Fruit fly (Drosophila melanogaster) whole organism, embryonic: ENCODE data around the gene Takl2.

Experiments used
- Atf3 ChIP-seq: fragments of 200-800 bp; sonication (Bioruptor generic); optimal IDR thresholded peaks from 3 replicates; lab custom pipeline; 2016; ENCODE audit warnings: missing biosample characterization, missing genetic modification characterization
- CG11504 ChIP-seq: fragments of 200-800 bp; sonication (Bioruptor generic); optimal IDR thresholded peaks from 3 replicates; lab custom pipeline; 2019; ENCODE audit warnings: missing biosample characterization, mild to moderate bottlenecking, missing genetic modification characterization, moderate library complexity
- CG12071 ChIP-seq: fragments of 200-800 bp; sonication (Bioruptor generic); optimal IDR thresholded peaks from 3 replicates; lab custom pipeline; 2018; ENCODE audit warnings: missing biosample characterization, mild to moderate bottlenecking, missing genetic modification characterization
- CG12155 ChIP-seq: fragments of 200-800 bp; sonication (Bioruptor generic); optimal IDR thresholded peaks from 3 replicates; lab custom pipeline; 2016; ENCODE audit warnings: missing biosample characterization, missing genetic modification characterization
- CG1233 ChIP-seq: fragments of 200-800 bp; sonication (Bioruptor generic); optimal IDR thresholded peaks from 4 replicates; lab custom pipeline; 2018; ENCODE audit warnings: missing biosample characterization, mild to moderate bottlenecking, missing genetic modification characterization
- CG12769 ChIP-seq: fragments of 200-800 bp; sonication (Bioruptor generic); optimal IDR thresholded peaks from 2 replicates; lab custom pipeline; 2019; ENCODE audit warnings: missing biosample characterization, mild to moderate bottlenecking, missing genetic modification characterization, moderate library complexity
- CG13287 ChIP-seq: fragments of 200-800 bp; sonication (Bioruptor generic); IDR thresholded peaks from 2 replicates; pipeline ENCODE4 v1.3.6; 2022; ENCODE audit warnings: missing biosample characterization, missing genetic modification characterization; ENCODE audit not compliant: partially characterized antibody
- CG17802 ChIP-seq: fragments of 200-800 bp; sonication (Bioruptor generic); optimal IDR thresholded peaks from 2 replicates; lab custom pipeline; 2018; ENCODE audit warnings: missing biosample characterization, mild to moderate bottlenecking, missing genetic modification characterization, moderate library complexity
- CG2199 ChIP-seq: fragments of 200-800 bp; sonication (Bioruptor generic); IDR thresholded peaks from 3 replicates; pipeline ENCODE4 v1.3.6; 2022; ENCODE audit warnings: missing biosample characterization, missing genetic modification characterization
- CG34376 ChIP-seq: fragments of 200-800 bp; sonication (Bioruptor generic); optimal IDR thresholded peaks from 2 replicates; lab custom pipeline; 2018; ENCODE audit warnings: missing biosample characterization, mild to moderate bottlenecking, missing genetic modification characterization
- CG42726 ChIP-seq: fragments of 200-800 bp; sonication (Bioruptor generic); IDR thresholded peaks from 2 replicates; pipeline ENCODE4 v1.3.6; 2022; ENCODE audit warnings: missing biosample characterization, missing genetic modification characterization; ENCODE audit not compliant: partially characterized antibody
- CG4730 ChIP-seq: fragments of 200-800 bp; sonication (Bioruptor generic); IDR thresholded peaks from 2 replicates; pipeline ENCODE4 v1.3.6; 2022; ENCODE audit warnings: missing biosample characterization, missing genetic modification characterization
- CG5953 ChIP-seq: fragments of 200-800 bp; sonication (Bioruptor generic); IDR thresholded peaks from 2 replicates; pipeline ENCODE4 v1.3.6; 2022; ENCODE audit warnings: missing biosample characterization, missing genetic modification characterization
- CG7987 ChIP-seq: fragments of 200-800 bp; sonication (Bioruptor generic); optimal IDR thresholded peaks from 2 replicates; lab custom pipeline; 2018; ENCODE audit warnings: missing biosample characterization, mild to moderate bottlenecking, missing genetic modification characterization, moderate library complexity
- Dbx ChIP-seq: fragments of 200-800 bp; sonication (Bioruptor generic); IDR thresholded peaks from 3 replicates; pipeline ENCODE4 v1.3.6; 2022; ENCODE audit warnings: missing biosample characterization, missing genetic modification characterization
- Deaf1 ChIP-seq: fragments of 200-800 bp; optimal IDR thresholded peaks from 3 replicates; lab custom pipeline; 2019; ENCODE audit warnings: missing biosample characterization, mild to moderate bottlenecking, missing genetic modification characterization, moderate library complexity
- HLHmδ ChIP-seq: fragments of 200-800 bp; sonication (Bioruptor generic); optimal IDR thresholded peaks from 2 replicates; lab custom pipeline; 2018; ENCODE audit warnings: missing biosample characterization, mild to moderate bottlenecking, missing genetic modification characterization, moderate library complexity
- Hr78 ChIP-seq, 2 experiments: fragments of 200-800 bp in 1 of 2; fragments of >200 bp in 1 of 2; sonication (Bioruptor generic) in 1 of 2; optimal IDR thresholded peaks; 2 replicates each; lab custom pipeline; 2017 to 2019; ENCODE audit warnings: missing biosample characterization in 2 of 2, missing genetic modification characterization in 2 of 2, mild to moderate bottlenecking in 1 of 2, moderate library complexity in 1 of 2
- MTF-1 ChIP-seq: fragments of 200-800 bp; sonication (Bioruptor generic); optimal IDR thresholded peaks from 2 replicates; lab custom pipeline; 2018; ENCODE audit warnings: missing biosample characterization, mild to moderate bottlenecking, missing genetic modification characterization, borderline replicate concordance
- Vsx1 ChIP-seq: fragments of 200-800 bp; sonication (Bioruptor generic); optimal IDR thresholded peaks from 2 replicates; lab custom pipeline; 2017; ENCODE audit warnings: missing biosample characterization, mild to moderate bottlenecking, missing genetic modification characterization, missing genetic modification reagents
- abd-A ChIP-seq: fragments of 200-800 bp; sonication (Bioruptor generic); optimal IDR thresholded peaks from 3 replicates; lab custom pipeline; 2019; ENCODE audit warnings: missing biosample characterization, mild to moderate bottlenecking, missing genetic modification characterization, moderate library complexity
- cg ChIP-seq: fragments of 200-800 bp; sonication (Bioruptor generic); optimal IDR thresholded peaks from 3 replicates; lab custom pipeline; 2019; ENCODE audit warnings: missing biosample characterization, mild to moderate bottlenecking, missing genetic modification characterization, moderate library complexity
- chinmo ChIP-seq: fragments of 200-800 bp; sonication (Bioruptor generic); IDR thresholded peaks from 4 replicates; pipeline ENCODE4 v1.3.6; 2022; ENCODE audit warnings: missing biosample characterization, missing genetic modification characterization; ENCODE audit not compliant: partially characterized antibody
- cwo ChIP-seq: fragments of 200-800 bp; sonication (Bioruptor generic); optimal IDR thresholded peaks from 3 replicates; lab custom pipeline; 2017; ENCODE audit warnings: missing biosample characterization, missing genetic modification characterization, mild to moderate bottlenecking, moderate library complexity, missing genetic modification reagents
- dmrt99B ChIP-seq: fragments of 200-800 bp; sonication (Bioruptor generic); optimal IDR thresholded peaks from 2 replicates; lab custom pipeline; 2018; ENCODE audit warnings: missing biosample characterization, mild to moderate bottlenecking, missing genetic modification characterization, moderate library complexity
- ftz-f1 ChIP-seq: fragments of 200-800 bp; sonication (Bioruptor generic); optimal IDR thresholded peaks from 2 replicates; lab custom pipeline; 2016; ENCODE audit warnings: missing biosample characterization, missing genetic modification characterization
- gem ChIP-seq: fragments of 200-800 bp; sonication (Bioruptor generic); optimal IDR thresholded peaks from 2 replicates; lab custom pipeline; 2019; ENCODE audit warnings: missing biosample characterization, mild to moderate bottlenecking, missing genetic modification characterization, moderate library complexity
- grn ChIP-seq: fragments of 200-800 bp; sonication (Bioruptor generic); optimal IDR thresholded peaks from 3 replicates; lab custom pipeline; 2017; ENCODE audit warnings: missing biosample characterization, missing genetic modification characterization
- h ChIP-seq: fragments of >200 bp; optimal IDR thresholded peaks from 2 replicates; lab custom pipeline; 2017
- mam ChIP-seq: fragments of 200-800 bp; sonication (Bioruptor generic); optimal IDR thresholded peaks from 3 replicates; lab custom pipeline; 2016; ENCODE audit warnings: missing biosample characterization, missing genetic modification characterization
- mirr ChIP-seq: fragments of 200-800 bp; sonication (Bioruptor generic); optimal IDR thresholded peaks from 3 replicates; lab custom pipeline; 2018; ENCODE audit warnings: missing biosample characterization, mild to moderate bottlenecking, missing genetic modification characterization
- onecut ChIP-seq: fragments of 200-800 bp; sonication (Bioruptor generic); IDR thresholded peaks from 2 replicates; pipeline ENCODE4 v1.3.6; 2022; ENCODE audit warnings: missing biosample characterization, missing genetic modification characterization
- pros ChIP-seq: fragments of 200-800 bp; sonication (Bioruptor generic); optimal IDR thresholded peaks from 3 replicates; lab custom pipeline; 2019; ENCODE audit warnings: missing biosample characterization, mild to moderate bottlenecking, missing genetic modification characterization, moderate library complexity
- ranshi ChIP-seq: fragments of 200-800 bp; sonication (Bioruptor generic); IDR thresholded peaks from 2 replicates; pipeline ENCODE4 v1.3.6; 2022; ENCODE audit warnings: missing biosample characterization, missing genetic modification characterization
- sd ChIP-seq: fragments of 200-800 bp; sonication (Bioruptor generic); optimal IDR thresholded peaks from 3 replicates; lab custom pipeline; 2018; ENCODE audit warnings: missing biosample characterization, mild to moderate bottlenecking, missing genetic modification characterization, moderate library complexity
- so ChIP-seq: fragments of 200-800 bp; sonication (Bioruptor generic); IDR thresholded peaks from 3 replicates; pipeline ENCODE4 v1.3.6; 2022; ENCODE audit warnings: missing biosample characterization, missing genetic modification characterization
- sug ChIP-seq: fragments of 200-800 bp; optimal IDR thresholded peaks from 2 replicates; lab custom pipeline; 2019; ENCODE audit warnings: missing biosample characterization, mild to moderate bottlenecking, missing genetic modification characterization, moderate library complexity
- tio ChIP-seq: fragments of 200-800 bp; sonication (Bioruptor generic); optimal IDR thresholded peaks from 2 replicates; lab custom pipeline; 2017; ENCODE audit warnings: missing biosample characterization, missing genetic modification characterization, inconsistent platforms
- unc-4 ChIP-seq: fragments of 200-800 bp; sonication (Bioruptor generic); IDR thresholded peaks from 2 replicates; pipeline ENCODE4 v1.3.6; 2022; ENCODE audit warnings: missing biosample characterization, missing genetic modification characterization; ENCODE audit not compliant: partially characterized antibody

The Takl2 gene

dm6 chr3R:22753895-22754774 is 20.5 kb upstream of the Takl2 start (continued):
- TF ChIP-seq CG1233, result peak; percentile 66
- TF ChIP-seq CG34376 (GFP tag; lab: Kevin White, UChicago), result no peak
- 0 out of 2 replicates have a peak, but pooled peaks have one; percentile 16 for TF ChIP-seq ranshi (GFP tag; lab: Robert Waterston, UW)
- no peak for TF ChIP-seq h (lab: Kevin White, UChicago)
- TF ChIP-seq mam, result peak; percentile 58
- peak; percentile 72 for TF ChIP-seq dmrt99B (tag; lab: Kevin White, UChicago)
- TF ChIP-seq, all 482 proteins: peak for 291

DNA sequence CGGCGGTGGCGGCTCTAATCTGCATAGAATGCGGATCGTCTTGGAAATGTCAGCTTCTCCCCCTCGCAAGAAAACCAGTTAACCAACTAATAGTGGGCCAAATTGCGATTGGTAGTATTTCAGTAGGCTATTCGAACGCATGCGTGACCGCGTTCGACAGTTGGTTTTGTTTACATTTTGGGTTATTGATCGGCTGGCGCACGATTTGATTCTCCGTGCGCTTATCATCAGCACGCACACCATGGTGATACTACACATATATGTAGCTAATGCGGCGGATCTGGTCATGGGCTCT is 19.9 kb upstream of the Takl2 start:
- TF ChIP-seq CG7987 (GFP tag; lab: Kevin White, UChicago), result peak; percentile 52
- peak; percentile 85 for TF ChIP-seq sd (tag; lab: Kevin White, UChicago)
- peak; percentile 98 for TF ChIP-seq chinmo
- peak; percentile 1 for TF ChIP-seq ftz-f1 (GFP tag; lab: Kevin White, UChicago)
- peak; percentile 65; the same call in 1 of the 3 replicates for TF ChIP-seq so (GFP tag; lab: Robert Waterston, UW)
- TF ChIP-seq onecut, result peak; percentile 72
- 0 out of 2 replicates have a peak, but pooled peaks have one; percentile 14 for TF ChIP-seq CG5953 (GFP tag; lab: Robert Waterston, UW)
- peak; percentile 74 for TF ChIP-seq cg (GFP tag; lab: Kevin White, UChicago)
- peak; percentile 71 for TF ChIP-seq sug
- no peak for TF ChIP-seq gem (tag; lab: Kevin White, UChicago)
- TF ChIP-seq Hr78 (GFP tag; optimal IDR thresholded peaks at IDR 0.05; lab: Kevin White, UChicago), result peak in 1 of 2 experiments; percentile 25
- no peak for TF ChIP-seq CG12155
- peak; percentile 4 for TF ChIP-seq grn (GFP tag; lab: Kevin White, UChicago)
- no peak for TF ChIP-seq unc-4 (GFP tag; lab: Robert Waterston, UW)
- 0 out of 3 replicates have a peak, but pooled peaks have one; percentile 7 for TF ChIP-seq Dbx (GFP tag; lab: Robert Waterston, UW)
- no peak for TF ChIP-seq CG11504
- peak; percentile 62 for TF ChIP-seq CG34376 (GFP tag; lab: Kevin White, UChicago)
- no peak for TF ChIP-seq MTF-1 (GFP tag; lab: Kevin White, UChicago)
- no peak for TF ChIP-seq tio (GFP tag; lab: Kevin White, UChicago)
- peak; percentile 44 for TF ChIP-seq abd-A (tag; lab: Kevin White, UChicago)
- TF ChIP-seq pros (GFP tag; lab: Kevin White, UChicago), result peak; percentile 1
- TF ChIP-seq CG13287 (GFP tag; lab: Robert Waterston, UW), result peak; percentile 43; the same call in 1 of the 2 replicates
- no peak for TF ChIP-seq CG17802 (tag; lab: Kevin White, UChicago)
- TF ChIP-seq Deaf1 (tag; lab: Kevin White, UChicago), result peak; percentile 90
- no peak for TF ChIP-seq CG4730 (GFP tag; lab: Robert Waterston, UW)
- TF ChIP-seq CG42726, result 0 out of 2 replicates have a peak, but pooled peaks have one; percentile 32
- TF ChIP-seq dmrt99B (tag; lab: Kevin White, UChicago), result no peak
- TF ChIP-seq CG12071 (GFP tag; lab: Kevin White, UChicago), result peak; percentile 27
- no peak for TF ChIP-seq Atf3 (GFP tag; lab: Kevin White, UChicago)
- peak; percentile 27 for TF ChIP-seq CG12769 (tag; lab: Kevin White, UChicago)
- TF ChIP-seq CG2199 (GFP tag; lab: Robert Waterston, UW), result 0 out of 3 replicates have a peak, but pooled peaks have one; percentile 65
- TF ChIP-seq cwo, result peak; percentile 53
- TF ChIP-seq HLHmδ (GFP tag; lab: Kevin White, UChicago), result peak; percentile 50
- TF ChIP-seq Vsx1 (GFP tag; lab: Kevin White, UChicago), result no peak
- TF ChIP-seq mirr, result peak; percentile 70
